Fruit fly (Drosophila melanogaster) whole organism, embryonic: ENCODE measurements around the gene srl.

Experiments used
- Atf-2 ChIP-seq: fragments of 200-800 bp; sonication (Bioruptor generic); optimal IDR thresholded peaks from 2 replicates; lab custom pipeline; 2016; ENCODE audit warnings: missing biosample characterization, missing genetic modification characterization
- CG11456 ChIP-seq: fragments of 200-800 bp; sonication (Bioruptor generic); IDR thresholded peaks from 3 replicates; pipeline ENCODE4 v1.3.6; 2022; ENCODE audit warnings: missing biosample characterization, missing genetic modification characterization
- CG31224 ChIP-seq: fragments of 200-800 bp; sonication (Bioruptor generic); IDR thresholded peaks from 2 replicates; pipeline ENCODE4 v1.3.6; 2022; ENCODE audit warnings: missing biosample characterization, missing genetic modification characterization
- CG7786 ChIP-seq: fragments of 200-800 bp; sonication (Bioruptor generic); optimal IDR thresholded peaks from 2 replicates; lab custom pipeline; 2016; ENCODE audit warnings: missing biosample characterization, missing genetic modification characterization
- D ChIP-seq, 2 experiments: fragments of 200-800 bp in 1 of 2; fragments of >200 bp in 1 of 2; sonication (Bioruptor generic) in 1 of 2; optimal IDR thresholded peaks; 2 replicates in 1 of 2; 3 replicates in 1 of 2; lab custom pipeline; 2017; ENCODE audit warnings: mild to moderate bottlenecking in 1 of 2, missing biosample characterization in 1 of 2, missing genetic modification characterization in 1 of 2, missing genetic modification reagents in 1 of 2
- Ravus ChIP-seq: fragments of 200-800 bp; sonication (Bioruptor generic); IDR thresholded peaks from 2 replicates; pipeline ENCODE4 v1.3.6; 2022; ENCODE audit warnings: missing biosample characterization, missing genetic modification characterization
- sim ChIP-seq: fragments of 200-800 bp; sonication (Bioruptor generic); IDR thresholded peaks from 2 replicates; pipeline ENCODE4 v1.3.6; 2022; ENCODE audit warnings: missing biosample characterization, missing genetic modification characterization
- zf30C ChIP-seq: fragments of 200-800 bp; sonication (Bioruptor generic); optimal IDR thresholded peaks from 3 replicates; lab custom pipeline; 2018; ENCODE audit warnings: missing biosample characterization, mild to moderate bottlenecking, missing genetic modification characterization

Gene srl

dm6 chr3R:4378363-4379354, 50.5 kb downstream of the srl start, which contains the start of gene Sfxn1-3 (continued):
- TF ChIP-seq zf30C (no peak), D (optimal IDR thresholded peaks at IDR 0.05; lab: Kevin White, UChicago) (no peak), D (GFP tag; optimal IDR thresholded peaks at IDR 0.05; lab: Kevin White, UChicago) (no peak), CG7786 (GFP tag; lab: Kevin White, UChicago) (no peak), Ravus (GFP tag; lab: Robert Waterston, UW) (no peak), Atf-2 (peak; percentile 26), CG11456 (GFP tag; lab: Robert Waterston, UW) (peak; percentile 61; the same call in 1 of the 3 replicates), sim (GFP tag; lab: Robert Waterston, UW) (no peak), CG31224 (GFP tag; lab: Robert Waterston, UW) (no peak)
